Fruit fly (Drosophila melanogaster) whole organism, embryonic: Measurements from ENCODE around the gene kirre.

ENCODE experiments used
- Atf-2 ChIP-seq: fragments of 200-800 bp; sonication (Bioruptor generic); optimal IDR thresholded peaks from 2 replicates; lab custom pipeline; 2016; ENCODE audit warnings: missing biosample characterization, missing genetic modification characterization
- BtbVII ChIP-seq: fragments of 200-800 bp; sonication (Bioruptor generic); optimal IDR thresholded peaks from 3 replicates; lab custom pipeline; 2017; ENCODE audit warnings: missing biosample characterization, mild to moderate bottlenecking, missing genetic modification characterization
- CG10209 ChIP-seq: fragments of 200-800 bp; sonication (Bioruptor generic); optimal IDR thresholded peaks from 3 replicates; lab custom pipeline; 2017; ENCODE audit warnings: missing biosample characterization, mild to moderate bottlenecking, missing genetic modification characterization, missing genetic modification reagents
- CG1024 ChIP-seq: fragments of 200-800 bp; sonication (Bioruptor generic); IDR thresholded peaks from 2 replicates; pipeline ENCODE4 v1.3.6; 2022; ENCODE audit warnings: missing biosample characterization, missing genetic modification characterization
- CG10267 ChIP-seq: fragments of 200-800 bp; sonication (Bioruptor generic); optimal IDR thresholded peaks from 2 replicates; lab custom pipeline; 2018; ENCODE audit warnings: missing biosample characterization, mild to moderate bottlenecking, missing genetic modification characterization, moderate library complexity
- CG10959 ChIP-seq: fragments of 200-800 bp; sonication (Bioruptor generic); IDR thresholded peaks from 2 replicates; pipeline ENCODE4 v1.3.6; 2022; ENCODE audit warnings: missing biosample characterization, missing genetic modification characterization
- CG11456 ChIP-seq: fragments of 200-800 bp; sonication (Bioruptor generic); IDR thresholded peaks from 3 replicates; pipeline ENCODE4 v1.3.6; 2022; ENCODE audit warnings: missing biosample characterization, missing genetic modification characterization
- CG11504 ChIP-seq: fragments of 200-800 bp; sonication (Bioruptor generic); optimal IDR thresholded peaks from 3 replicates; lab custom pipeline; 2019; ENCODE audit warnings: missing biosample characterization, mild to moderate bottlenecking, missing genetic modification characterization, moderate library complexity
- CG11560 ChIP-seq: fragments of 200-800 bp; sonication (Bioruptor generic); IDR thresholded peaks from 3 replicates; pipeline ENCODE4 v1.3.6; 2022; ENCODE audit warnings: missing biosample characterization, missing genetic modification characterization
- CG11695 ChIP-seq: fragments of 200-800 bp; sonication (Bioruptor generic); IDR thresholded peaks from 3 replicates; pipeline ENCODE4 v1.3.6; 2022; ENCODE audit warnings: missing biosample characterization, missing genetic modification characterization
- CG13424 ChIP-seq: fragments of 200-800 bp; sonication (Bioruptor generic); optimal IDR thresholded peaks from 2 replicates; lab custom pipeline; 2019; ENCODE audit warnings: missing biosample characterization, mild to moderate bottlenecking, missing genetic modification characterization, moderate library complexity
- CG15011 ChIP-seq: fragments of 200-800 bp; sonication (Bioruptor generic); optimal IDR thresholded peaks from 3 replicates; lab custom pipeline; 2018; ENCODE audit warnings: missing biosample characterization, mild to moderate bottlenecking, missing genetic modification characterization
- CG15269 ChIP-seq: fragments of 200-800 bp; sonication (Bioruptor generic); optimal IDR thresholded peaks from 2 replicates; lab custom pipeline; 2018; ENCODE audit warnings: missing biosample characterization, mild to moderate bottlenecking, missing genetic modification characterization, moderate library complexity
- CG16863 ChIP-seq: fragments of 200-800 bp; sonication (Bioruptor generic); optimal IDR thresholded peaks from 3 replicates; lab custom pipeline; 2016; ENCODE audit warnings: missing biosample characterization, missing genetic modification characterization
- CG17359 ChIP-seq: fragments of 200-800 bp; sonication (Bioruptor generic); optimal IDR thresholded peaks from 3 replicates; lab custom pipeline; 2018; ENCODE audit warnings: missing biosample characterization, mild to moderate bottlenecking, missing genetic modification characterization, moderate library complexity
- CG18599 ChIP-seq: fragments of 200-800 bp; sonication (Bioruptor generic); optimal IDR thresholded peaks from 3 replicates; lab custom pipeline; 2017; ENCODE audit warnings: missing biosample characterization, missing genetic modification characterization, mild to moderate bottlenecking, moderate library complexity, missing genetic modification reagents
- CG2875 ChIP-seq: fragments of 200-800 bp; sonication (Bioruptor generic); optimal IDR thresholded peaks from 2 replicates; lab custom pipeline; 2017; ENCODE audit warnings: missing biosample characterization, mild to moderate bottlenecking, missing genetic modification characterization, missing genetic modification reagents
- CG3995 ChIP-seq: fragments of 200-800 bp; sonication (Bioruptor generic); optimal IDR thresholded peaks from 3 replicates; lab custom pipeline; 2016; ENCODE audit warnings: missing biosample characterization, missing genetic modification characterization
- CG4730 ChIP-seq: fragments of 200-800 bp; sonication (Bioruptor generic); IDR thresholded peaks from 2 replicates; pipeline ENCODE4 v1.3.6; 2022; ENCODE audit warnings: missing biosample characterization, missing genetic modification characterization
- CG4820 ChIP-seq: fragments of 200-800 bp; sonication (Bioruptor generic); optimal IDR thresholded peaks from 3 replicates; lab custom pipeline; 2016; ENCODE audit warnings: missing biosample characterization, missing genetic modification characterization
- CG6654 ChIP-seq: fragments of 200-800 bp; sonication (Bioruptor generic); optimal IDR thresholded peaks from 2 replicates; lab custom pipeline; 2017; ENCODE audit warnings: missing biosample characterization, mild to moderate bottlenecking, missing genetic modification characterization
- CG6813 ChIP-seq: fragments of 200-800 bp; sonication (Bioruptor generic); optimal IDR thresholded peaks from 2 replicates; lab custom pipeline; 2017; ENCODE audit warnings: missing biosample characterization, missing genetic modification characterization, mild to moderate bottlenecking, moderate library complexity, missing genetic modification reagents
- CG6854 ChIP-seq: fragments of 200-800 bp; sonication (Bioruptor generic); optimal IDR thresholded peaks from 3 replicates; lab custom pipeline; 2017; ENCODE audit warnings: missing biosample characterization, mild to moderate bottlenecking, missing genetic modification characterization
- CG7357 ChIP-seq: fragments of 200-800 bp; sonication (Bioruptor generic); IDR thresholded peaks from 3 replicates; pipeline ENCODE4 v1.3.6; 2022; ENCODE audit warnings: missing biosample characterization, missing genetic modification characterization
- CG9215 ChIP-seq: fragments of 200-800 bp; sonication (Bioruptor generic); IDR thresholded peaks from 2 replicates; pipeline ENCODE4 v1.3.6; 2022; ENCODE audit warnings: missing biosample characterization, missing genetic modification characterization
- D ChIP-seq, 2 experiments: fragments of 200-800 bp in 1 of 2; fragments of >200 bp in 1 of 2; sonication (Bioruptor generic) in 1 of 2; optimal IDR thresholded peaks; 2 replicates in 1 of 2; 3 replicates in 1 of 2; lab custom pipeline; 2017; ENCODE audit warnings: mild to moderate bottlenecking in 1 of 2, missing biosample characterization in 1 of 2, missing genetic modification characterization in 1 of 2, missing genetic modification reagents in 1 of 2
- Dfd ChIP-seq, 2 experiments: fragments of >200 bp; optimal IDR thresholded peaks; 2 replicates each; lab custom pipeline; 2017; ENCODE audit warnings: missing biosample characterization in 2 of 2, missing genetic modification characterization in 2 of 2
- Eip74EF ChIP-seq, 2 experiments: fragments of 200-800 bp in 1 of 2; fragments of >200 bp in 1 of 2; sonication (Bioruptor generic) in 1 of 2; optimal IDR thresholded peaks; 2 replicates each; lab custom pipeline; 2017 to 2019; ENCODE audit warnings: missing biosample characterization in 2 of 2, missing genetic modification characterization in 2 of 2, mild to moderate bottlenecking in 1 of 2, moderate library complexity in 1 of 2
- HLH3B ChIP-seq: fragments of 200-800 bp; sonication (Bioruptor generic); IDR thresholded peaks from 2 replicates; pipeline ENCODE4 v1.3.6; 2022; ENCODE audit warnings: missing biosample characterization, missing genetic modification characterization
- Hand ChIP-seq: fragments of 200-800 bp; sonication (Bioruptor generic); optimal IDR thresholded peaks from 2 replicates; lab custom pipeline; 2017; ENCODE audit warnings: mild to moderate bottlenecking, missing biosample characterization, missing genetic modification reagents, missing genetic modification characterization
- Mrtf ChIP-seq: fragments of 200-800 bp; sonication (Bioruptor generic); IDR thresholded peaks from 3 replicates; pipeline ENCODE4 v1.3.6; 2022; ENCODE audit warnings: missing biosample characterization, missing genetic modification characterization
- PHDP ChIP-seq: fragments of 200-800 bp; sonication (Bioruptor generic); optimal IDR thresholded peaks from 3 replicates; lab custom pipeline; 2018; ENCODE audit warnings: missing biosample characterization, mild to moderate bottlenecking, missing genetic modification characterization, moderate library complexity
- Sox100B ChIP-seq: fragments of 200-800 bp; sonication (Bioruptor generic); optimal IDR thresholded peaks from 3 replicates; lab custom pipeline; 2018; ENCODE audit warnings: missing biosample characterization, mild to moderate bottlenecking, missing genetic modification characterization
- Taf1 ChIP-seq: fragments of 200-800 bp; sonication (Bioruptor generic); IDR thresholded peaks from 2 replicates; pipeline ENCODE4 v1.3.6; 2022; ENCODE audit warnings: missing biosample characterization, missing genetic modification characterization
- ash1 ChIP-seq: fragments of 200-800 bp; sonication (Bioruptor generic); optimal IDR thresholded peaks from 2 replicates; lab custom pipeline; 2018; ENCODE audit warnings: missing biosample characterization, mild to moderate bottlenecking, missing genetic modification characterization
- az2 ChIP-seq: fragments of 200-800 bp; sonication (Bioruptor generic); optimal IDR thresholded peaks from 3 replicates; lab custom pipeline; 2016; ENCODE audit warnings: missing biosample characterization, missing genetic modification characterization
- dm ChIP-seq: fragments of 200-800 bp; sonication (Bioruptor generic); optimal IDR thresholded peaks from 3 replicates; lab custom pipeline; 2016; ENCODE audit warnings: missing biosample characterization, missing genetic modification characterization
- dysf ChIP-seq: fragments of 200-800 bp; sonication (Bioruptor generic); IDR thresholded peaks from 3 replicates; pipeline ENCODE4 v1.3.6; 2022; ENCODE audit warnings: missing biosample characterization, missing genetic modification characterization
- fd3F ChIP-seq: fragments of 200-800 bp; sonication (Bioruptor generic); optimal IDR thresholded peaks from 2 replicates; lab custom pipeline; 2018; ENCODE audit warnings: missing biosample characterization, mild to moderate bottlenecking, missing genetic modification characterization, moderate library complexity
- grau ChIP-seq: fragments of 200-800 bp; optimal IDR thresholded peaks from 3 replicates; lab custom pipeline; 2019; ENCODE audit warnings: missing biosample characterization, mild to moderate bottlenecking, missing genetic modification characterization, moderate library complexity
- grn ChIP-seq: fragments of 200-800 bp; sonication (Bioruptor generic); optimal IDR thresholded peaks from 3 replicates; lab custom pipeline; 2017; ENCODE audit warnings: missing biosample characterization, missing genetic modification characterization
- lbe ChIP-seq: fragments of 200-800 bp; sonication (Bioruptor generic); optimal IDR thresholded peaks from 2 replicates; lab custom pipeline; 2016; ENCODE audit warnings: missing biosample characterization, mild to moderate bottlenecking, missing genetic modification characterization
- nom ChIP-seq: fragments of 200-800 bp; sonication (Bioruptor generic); optimal IDR thresholded peaks from 2 replicates; lab custom pipeline; 2017; ENCODE audit warnings: missing biosample characterization, missing genetic modification characterization, mild to moderate bottlenecking, moderate library complexity, missing genetic modification reagents
- pita ChIP-seq: fragments of 200-800 bp; sonication (Bioruptor generic); optimal IDR thresholded peaks from 2 replicates; lab custom pipeline; 2017; ENCODE audit warnings: missing biosample characterization, mild to moderate bottlenecking, missing genetic modification characterization
- run ChIP-seq: fragments of 200-800 bp; sonication (Bioruptor generic); optimal IDR thresholded peaks from 3 replicates; lab custom pipeline; 2018; ENCODE audit warnings: missing biosample characterization, mild to moderate bottlenecking, missing genetic modification characterization
- sim ChIP-seq: fragments of 200-800 bp; sonication (Bioruptor generic); IDR thresholded peaks from 2 replicates; pipeline ENCODE4 v1.3.6; 2022; ENCODE audit warnings: missing biosample characterization, missing genetic modification characterization
- slbo ChIP-seq: fragments of 200-800 bp; sonication (Bioruptor generic); IDR thresholded peaks from 2 replicates; pipeline ENCODE4 v1.3.6; 2022; ENCODE audit warnings: missing biosample characterization, missing genetic modification characterization
- vnd ChIP-seq: fragments of 200-800 bp; sonication (Bioruptor generic); IDR thresholded peaks from 3 replicates; pipeline ENCODE4 v1.3.6; 2022; ENCODE audit warnings: missing biosample characterization, missing genetic modification characterization; ENCODE audit not compliant: partially characterized antibody
- wdn ChIP-seq: fragments of 200-800 bp; sonication (Bioruptor generic); IDR thresholded peaks from 2 replicates; pipeline ENCODE4 v1.3.6; 2022; ENCODE audit warnings: missing biosample characterization, missing genetic modification characterization
- z ChIP-seq: fragments of 200-800 bp; sonication (Bioruptor generic); IDR thresholded peaks from 3 replicates; pipeline ENCODE4 v1.3.6; 2022; ENCODE audit warnings: missing biosample characterization, missing genetic modification characterization

The kirre gene

DNA sequence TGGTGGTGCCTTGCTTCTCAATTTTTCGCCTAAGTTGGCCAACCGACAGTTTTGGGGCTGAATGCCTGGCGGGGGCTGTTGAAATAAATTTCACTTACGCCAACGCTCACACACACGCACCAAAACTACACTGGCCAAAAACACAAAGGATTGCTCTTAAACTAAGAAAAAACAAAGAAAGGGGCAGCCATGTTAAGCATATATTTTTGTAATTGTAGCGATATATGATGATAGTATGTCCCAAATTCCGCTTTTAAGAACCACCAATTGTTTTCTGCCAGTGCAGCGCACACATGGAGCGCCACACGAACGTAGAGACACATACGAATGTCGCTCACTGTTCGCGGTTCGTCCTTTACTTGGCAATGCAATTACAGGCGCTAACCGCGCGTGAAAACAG, 328.1 kb downstream of the kirre start (continued):
- TF ChIP-seq dm (GFP tag; lab: Kevin White, UChicago) (peak; percentile 44), CG9215 (GFP tag; lab: Robert Waterston, UW) (no peak), CG10959 (GFP tag; lab: Robert Waterston, UW) (peak; percentile 69), sim (GFP tag; lab: Robert Waterston, UW) (0 out of 2 replicates have a peak, but pooled peaks have one; percentile 37), ash1 (GFP tag; lab: Kevin White, UChicago) (no peak), CG11560 (tag; lab: Robert Waterston, UW) (no peak), fd3F (GFP tag; lab: Kevin White, UChicago) (no peak), PHDP (tag; lab: Kevin White, UChicago) (peak; percentile 24), grau (tag; lab: Kevin White, UChicago) (peak; percentile 19), nom (GFP tag; lab: Kevin White, UChicago) (no peak), CG2875 (GFP tag; lab: Kevin White, UChicago) (peak; percentile 8), Taf1 (no peak), Atf-2 (GFP tag; lab: Kevin White, UChicago) (peak; percentile 20), Dfd (GFP tag; optimal IDR thresholded peaks at IDR 0.05; lab: Kevin White, UChicago) (no peak), CG10209 (GFP tag; lab: Kevin White, UChicago) (peak; percentile 42), CG10267 (tag; lab: Kevin White, UChicago) (peak; percentile 24), z (no peak), CG3995 (GFP tag; lab: Kevin White, UChicago) (no peak), CG6654 (no peak), Hand (GFP tag; lab: Kevin White, UChicago) (peak; percentile 16), Eip74EF (GFP tag; optimal IDR thresholded peaks at IDR 0.05; lab: Kevin White, UChicago) (no peak), D (optimal IDR thresholded peaks at IDR 0.05; lab: Kevin White, UChicago) (no peak), D (GFP tag; optimal IDR thresholded peaks at IDR 0.05; lab: Kevin White, UChicago) (peak; percentile 33), BtbVII (GFP tag; lab: Kevin White, UChicago) (peak; percentile 2), CG4730 (GFP tag; lab: Robert Waterston, UW) (peak; percentile 47; the same call in 1 of the 2 replicates), run (tag; lab: Kevin White, UChicago) (no peak), CG1024 (GFP tag; lab: Robert Waterston, UW) (peak; percentile 53), CG15269 (tag; lab: Kevin White, UChicago) (peak; percentile 51), grn (GFP tag; lab: Kevin White, UChicago) (no peak), CG11504 (tag; lab: Kevin White, UChicago) (peak; percentile 62), CG18599 (GFP tag; lab: Kevin White, UChicago) (peak; percentile 55), Mrtf (0 out of 3 replicates have a peak, but pooled peaks have one; percentile 49), CG11695 (GFP tag; lab: Robert Waterston, UW) (0 out of 3 replicates have a peak, but pooled peaks have one; percentile 41), pita (GFP tag; lab: Kevin White, UChicago) (no peak), CG17359 (tag; lab: Kevin White, UChicago) (peak; percentile 51), CG15011 (peak; percentile 4), az2 (GFP tag; lab: Kevin White, UChicago) (peak; percentile 54), CG7357 (peak; percentile 38; the same call in 1 of the 3 replicates), vnd (GFP tag; lab: Robert Waterston, UW) (no peak), dysf (peak; percentile 62), Sox100B (GFP tag; lab: Kevin White, UChicago) (no peak), CG4820 (GFP tag; lab: Kevin White, UChicago) (peak; percentile 57), CG13424 (tag; lab: Kevin White, UChicago) (peak; percentile 53), wdn (GFP tag; lab: Robert Waterston, UW) (no peak), lbe (GFP tag; lab: Kevin White, UChicago) (no peak), HLH3B (GFP tag; lab: Robert Waterston, UW) (peak; percentile 52), slbo (GFP tag; lab: Robert Waterston, UW) (peak; percentile 57), CG16863 (GFP tag; lab: Kevin White, UChicago) (peak; percentile 48), CG11456 (GFP tag; lab: Robert Waterston, UW) (0 out of 3 replicates have a peak, but pooled peaks have one; percentile 9), CG6854 (GFP tag; lab: Kevin White, UChicago) (no peak), CG6813 (peak; percentile 19)
